Fruit fly (Drosophila melanogaster): Measurements from ENCODE around the gene Cnx99A.
A peak's percentile ranks its signal among the peaks of the same experiment; 100 is the strongest.

Gene Cnx99A

dm6 chr3R:29279557-29280203 lies 39.8 kb downstream of the Cnx99A start (continued):
- no peak for TF ChIP-seq CG32767 (GFP tag; IDR thresholded peaks at IDR 0.05)
- no peak for TF ChIP-seq CG5245 (GFP tag; optimal IDR thresholded peaks at IDR 0.05)
- peak; percentile 6 for TF ChIP-seq CG14710 (tag; optimal IDR thresholded peaks at IDR 0.05)
- no peak for TF ChIP-seq CG6791 (GFP tag; IDR thresholded peaks at IDR 0.05; ENCODE audit: partially characterized antibody)

DNA sequence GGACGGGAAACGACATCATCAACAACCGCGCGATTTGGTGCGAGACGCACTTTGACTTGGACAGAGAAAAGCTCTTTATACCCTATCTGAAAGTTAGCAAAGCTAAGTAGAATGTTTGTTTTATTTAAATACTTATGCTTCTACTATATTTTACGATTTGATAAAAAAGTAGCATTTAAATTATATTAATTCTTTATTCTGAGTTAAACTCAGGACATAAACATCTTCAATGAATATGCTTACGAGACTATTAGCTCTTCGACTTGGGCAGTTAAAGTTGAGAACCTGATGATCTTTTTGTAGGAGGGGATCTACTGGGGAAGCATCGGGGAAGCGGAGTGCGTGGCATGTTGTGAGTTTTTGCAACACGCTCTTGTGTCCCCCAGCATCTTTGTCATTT lies 41.7 kb downstream of the Cnx99A start:
- TF ChIP-seq Drgx (GFP tag; IDR thresholded peaks at IDR 0.05) (0 out of 2 replicates have a peak, but pooled peaks have one; percentile 32), CG14014 (GFP tag; IDR thresholded peaks at IDR 0.05) (no peak), corto (GFP tag; optimal IDR thresholded peaks at IDR 0.05) (peak; percentile 13), bsh (GFP tag; optimal IDR thresholded peaks at IDR 0.05) (peak in 1 of 2 experiments; percentile 36), lbe (GFP tag; optimal IDR thresholded peaks at IDR 0.05) (peak; percentile 45), Dip3 (GFP tag; optimal IDR thresholded peaks at IDR 0.05) (no peak)

DNA sequence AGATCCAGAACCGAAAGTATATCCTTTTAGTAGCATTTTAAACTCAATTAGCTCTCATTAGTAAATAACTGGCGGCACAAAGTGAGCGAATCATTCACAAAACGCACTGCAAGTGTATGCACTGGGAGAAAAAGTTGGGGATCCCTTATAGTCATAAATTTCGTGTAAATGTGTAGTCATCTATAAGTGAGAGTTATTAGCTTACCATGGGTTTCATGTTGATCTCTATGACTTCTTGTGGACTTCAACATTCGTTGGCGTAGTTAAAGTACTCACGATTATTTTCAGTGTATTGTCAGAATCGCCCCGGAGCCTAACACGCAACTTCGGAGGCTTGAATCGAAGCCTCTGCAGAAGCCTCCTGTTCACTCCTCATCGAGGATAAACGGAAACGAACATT lies 42.4 kb downstream of the Cnx99A start:
- TF ChIP-seq Ssrp (tag; optimal IDR thresholded peaks at IDR 0.05): peak; percentile 15
- 0 out of 2 replicates have a peak, but pooled peaks have one; percentile 45 for TF ChIP-seq CG10959 (GFP tag; IDR thresholded peaks at IDR 0.05)
- peak; percentile 11; the same call in 1 of the 2 replicates for TF ChIP-seq CG8765 (GFP tag; IDR thresholded peaks at IDR 0.05)
- peak; percentile 8 for TF ChIP-seq bab2 (GFP tag; optimal IDR thresholded peaks at IDR 0.05)
- TF ChIP-seq bcd (GFP tag; optimal IDR thresholded peaks at IDR 0.05): no peak
- TF ChIP-seq Pdp1 (GFP tag; optimal IDR thresholded peaks at IDR 0.05): peak in 1 of 2 experiments; percentile 13
- TF ChIP-seq ken (GFP tag; IDR thresholded peaks at IDR 0.05): no peak
- TF ChIP-seq E2f1 (GFP tag; IDR thresholded peaks at IDR 0.05): peak; percentile 34; the same call in 1 of the 2 replicates
- TF ChIP-seq CG2712 (tag; optimal IDR thresholded peaks at IDR 0.05): peak; percentile 50
- TF ChIP-seq dati (GFP tag; IDR thresholded peaks at IDR 0.05): peak; percentile 13; the same call in 1 of the 2 replicates
- TF ChIP-seq H2.0 (GFP tag; IDR thresholded peaks at IDR 0.05): no peak
- no peak for TF ChIP-seq CG4730 (GFP tag; IDR thresholded peaks at IDR 0.05)
- no peak for TF ChIP-seq CG18619 (GFP tag; optimal IDR thresholded peaks at IDR 0.05)
- TF ChIP-seq vvl (GFP tag; IDR thresholded peaks at IDR 0.05): peak; percentile 38; the same call in 1 of the 2 replicates
- no peak for TF ChIP-seq CG6813 (GFP tag; optimal IDR thresholded peaks at IDR 0.05)
- peak; percentile 14 for TF ChIP-seq CG1602 (GFP tag; optimal IDR thresholded peaks at IDR 0.05)
- TF ChIP-seq Ets65A (GFP tag): peak; percentile 22
- no peak for TF ChIP-seq YL-1 (GFP tag; optimal IDR thresholded peaks at IDR 0.05)
- TF ChIP-seq Mes4 (GFP tag; optimal IDR thresholded peaks at IDR 0.05): peak; percentile 11
- TF ChIP-seq az2 (GFP tag; optimal IDR thresholded peaks at IDR 0.05): peak; percentile 25
- peak; percentile 8 for TF ChIP-seq fd96Cb (tag; optimal IDR thresholded peaks at IDR 0.05)
- TF ChIP-seq twi (tag; optimal IDR thresholded peaks at IDR 0.05): peak; percentile 4
- peak; percentile 51 for TF ChIP-seq CG18262 (tag; optimal IDR thresholded peaks at IDR 0.05)
- no peak for TF ChIP-seq da (GFP tag; optimal IDR thresholded peaks at IDR 0.05)
- TF ChIP-seq Atf-2 (GFP tag; optimal IDR thresholded peaks at IDR 0.05): peak; percentile 47
- no peak for TF ChIP-seq CG6254 (GFP tag; optimal IDR thresholded peaks at IDR 0.05)
- TF ChIP-seq lov (optimal IDR thresholded peaks at IDR 0.05): no peak
- TF ChIP-seq lov (GFP tag; IDR thresholded peaks at IDR 0.05): no peak
- no peak for TF ChIP-seq klu (GFP tag; IDR thresholded peaks at IDR 0.05)
- peak; percentile 31 for TF ChIP-seq fd102C (GFP tag; optimal IDR thresholded peaks at IDR 0.05)
- peak; percentile 11 for TF ChIP-seq shn (GFP tag; optimal IDR thresholded peaks at IDR 0.05)
- no peak for TF ChIP-seq CG12299 (tag; optimal IDR thresholded peaks at IDR 0.05)
- peak; percentile 25 for TF ChIP-seq Hsf (GFP tag; optimal IDR thresholded peaks at IDR 0.05)
- TF ChIP-seq CG8944 (GFP tag; optimal IDR thresholded peaks at IDR 0.05): peak; percentile 3
- TF ChIP-seq CG10366 (GFP tag; IDR thresholded peaks at IDR 0.05): no peak
- peak; percentile 41 for TF ChIP-seq Atf3 (GFP tag; optimal IDR thresholded peaks at IDR 0.05)
- TF ChIP-seq CG11504 (tag; optimal IDR thresholded peaks at IDR 0.05): peak; percentile 22
- TF ChIP-seq Nf-YB (GFP tag; optimal IDR thresholded peaks at IDR 0.05): no peak
